Fruit fly (Drosophila melanogaster) Kc167 (cell line): Measurements from ENCODE around the gene SmE.

ENCODE experiments used
- Myc ChIP-seq: fragments of >200 bp; optimal IDR thresholded peaks from 2 replicates; lab custom pipeline; 2017; ENCODE audit warnings: missing external identifiers
- psq ChIP-seq: fragments of >200 bp; optimal IDR thresholded peaks from 2 replicates; lab custom pipeline; 2017; ENCODE audit warnings: missing external identifiers

DNA sequence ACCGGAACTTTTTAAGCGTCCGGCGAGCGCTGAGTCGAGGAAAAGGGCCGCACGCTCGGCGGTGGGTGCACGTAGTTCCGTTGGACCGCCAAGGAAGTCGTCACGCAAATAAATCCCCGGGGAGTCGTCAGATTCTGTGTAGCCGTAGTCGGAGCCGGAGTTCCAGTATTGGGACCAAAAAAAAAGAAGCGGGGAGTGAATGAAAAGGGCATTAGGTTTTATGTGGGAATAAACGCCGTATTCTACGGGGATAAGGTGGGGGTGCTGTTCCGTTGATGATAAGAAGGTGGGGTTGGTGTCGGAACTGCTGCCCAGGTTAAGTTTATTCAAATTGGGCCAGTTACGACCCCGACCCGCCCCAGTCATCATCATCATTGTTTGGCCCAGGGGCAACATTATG is 34.8 kb downstream of the SmE start:
- no peak for TF ChIP-seq psq
- no peak for TF ChIP-seq Myc (lab: Kevin White, UChicago)
